Worm (Caenorhabditis elegans) whole organism, young adult: ENCODE measurements around the gene tsct-1.

ENCODE experiments used
- B0019.2 ChIP-seq: fragments of 200-800 bp; sonication (Bioruptor generic); conservative IDR thresholded peaks from 2 replicates; pipeline ENCODE4 v1.3.6; 2022; ENCODE audit warnings: missing genetic modification reagents, missing genetic modification characterization, missing compliant biosample characterization
- B0261.1 ChIP-seq: sonication (generic microtip); optimal IDR thresholded peaks from 2 replicates; lab custom pipeline; 2016; ENCODE audit warnings: mild to moderate bottlenecking, missing genetic modification characterization, moderate library complexity, missing compliant biosample characterization
- C06A6.2 ChIP-seq: fragments of 200-800 bp; sonication (Bioruptor generic); conservative IDR thresholded peaks from 2 replicates; pipeline ENCODE4 v1.3.6; 2022; ENCODE audit warnings: missing genetic modification characterization, missing compliant biosample characterization
- C17E4.6 ChIP-seq: fragments of 200-800 bp; sonication (Bioruptor generic); IDR thresholded peaks from 2 replicates; pipeline ENCODE4 v1.3.6; 2022; ENCODE audit warnings: missing genetic modification reagents, missing genetic modification characterization, missing compliant biosample characterization
- D2030.7 ChIP-seq: fragments of 200-800 bp; sonication (Bioruptor generic); IDR thresholded peaks from 2 replicates; pipeline ENCODE4 v1.3.6; 2022; ENCODE audit warnings: missing genetic modification reagents, missing genetic modification characterization, missing compliant biosample characterization
- F23B12.7 ChIP-seq: sonication (generic microtip); optimal IDR thresholded peaks from 2 replicates; lab custom pipeline; 2017; ENCODE audit warnings: missing genetic modification characterization, mild to moderate bottlenecking, missing compliant biosample characterization, antibody characterized with exemption, moderate library complexity; ENCODE audit not compliant: insufficient read depth
- F39B2.1 ChIP-seq: fragments of 200-800 bp; sonication (Bioruptor generic); IDR thresholded peaks from 2 replicates; pipeline ENCODE4 v1.3.6; 2022; ENCODE audit warnings: missing genetic modification reagents, missing genetic modification characterization, missing compliant biosample characterization
- F49E8.2 ChIP-seq: sonication (generic microtip); optimal IDR thresholded peaks from 3 replicates; lab custom pipeline; 2017; ENCODE audit warnings: missing genetic modification characterization, mild to moderate bottlenecking, missing compliant biosample characterization, antibody characterized with exemption, moderate library complexity; ENCODE audit not compliant: insufficient read depth
- F57A8.1 ChIP-seq: fragments of 200-800 bp; sonication (Bioruptor generic); optimal IDR thresholded peaks from 2 replicates; lab custom pipeline; 2018; ENCODE audit warnings: mild to moderate bottlenecking, missing genetic modification characterization, moderate library complexity, missing compliant biosample characterization
- K11D2.4 ChIP-seq: fragments of 200-800 bp; sonication (Bioruptor generic); IDR thresholded peaks from 2 replicates; pipeline ENCODE4 v1.3.6; 2022; ENCODE audit warnings: missing genetic modification reagents, missing genetic modification characterization, missing compliant biosample characterization
- K12H6.12 ChIP-seq: fragments of 200-800 bp; sonication (Bioruptor generic); optimal IDR thresholded peaks from 2 replicates; lab custom pipeline; 2018; ENCODE audit warnings: mild to moderate bottlenecking, missing genetic modification characterization, missing compliant biosample characterization
- Y53G8AR.9 ChIP-seq: fragments of 200-800 bp; sonication (Bioruptor generic); conservative IDR thresholded peaks from 2 replicates; pipeline ENCODE4 v1.3.6; 2022; ENCODE audit warnings: missing genetic modification reagents, missing genetic modification characterization, missing compliant biosample characterization
- Y67H2A.10 ChIP-seq: fragments of 200-800 bp; sonication (Bioruptor generic); conservative IDR thresholded peaks from 2 replicates; pipeline ENCODE4 v1.3.6; 2022; ENCODE audit warnings: missing genetic modification reagents, missing genetic modification characterization, missing compliant biosample characterization
- Y79H2A.3 ChIP-seq: fragments of 200-800 bp; sonication (Bioruptor generic); conservative IDR thresholded peaks from 2 replicates; pipeline ENCODE4 v1.3.6; 2022; ENCODE audit warnings: missing genetic modification reagents, missing genetic modification characterization, missing compliant biosample characterization
- Y95B8A.8 ChIP-seq: fragments of 200-800 bp; sonication (Bioruptor generic); IDR thresholded peaks from 2 replicates; pipeline ENCODE4 v1.3.6; 2022; ENCODE audit warnings: missing genetic modification reagents, missing genetic modification characterization, missing compliant biosample characterization
- ama-1 ChIP-seq, 3 experiments: fragments of 150-350 bp in 1 of 3; sonication (generic microtip) in 2 of 3; optimal IDR thresholded peaks; 2 replicates each; lab custom pipeline; 2014 to 2018; ENCODE audit warnings: missing biosample characterization in 2 of 3, missing genetic modification characterization in 2 of 3, missing genetic modification reagents in 2 of 3
- aptf-2 ChIP-seq: fragments of 200-800 bp; sonication (Bioruptor generic); conservative IDR thresholded peaks from 2 replicates; pipeline ENCODE4 v1.3.6; 2022; ENCODE audit warnings: missing genetic modification reagents, missing genetic modification characterization, missing compliant biosample characterization
- attf-5 ChIP-seq: fragments of 200-800 bp; sonication (Bioruptor generic); optimal IDR thresholded peaks from 2 replicates; lab custom pipeline; 2018; ENCODE audit warnings: mild to moderate bottlenecking, missing genetic modification characterization, missing compliant biosample characterization
- ccch-3 ChIP-seq: fragments of 200-800 bp; sonication (Bioruptor generic); optimal IDR thresholded peaks from 2 replicates; lab custom pipeline; 2018; ENCODE audit warnings: mild to moderate bottlenecking, missing genetic modification characterization, missing compliant biosample characterization
- cebp-1 ChIP-seq, 2 experiments: fragments of 200-800 bp in 1 of 2; sonication (Bioruptor generic) in 1 of 2; sonication (generic microtip) in 1 of 2; IDR thresholded peaks in 1 of 2; optimal IDR thresholded peaks in 1 of 2; 2 replicates each; pipeline versions ENCODE4 v1.3.6 to Lab custom; 2017 to 2022; ENCODE audit warnings: missing compliant biosample characterization in 2 of 2, missing genetic modification characterization in 2 of 2, mild to moderate bottlenecking in 1 of 2, missing genetic modification reagents in 1 of 2, moderate library complexity in 1 of 2
- efl-1 ChIP-seq: fragments of 150-350 bp; optimal IDR thresholded peaks from 2 replicates; lab custom pipeline; 2014; ENCODE audit warnings: missing biosample characterization, missing genetic modification reagents, missing genetic modification characterization
- egl-44 ChIP-seq: fragments of 200-800 bp; sonication (Bioruptor generic); IDR thresholded peaks from 2 replicates; pipeline ENCODE4 v1.3.6; 2022; ENCODE audit warnings: missing genetic modification reagents, missing genetic modification characterization, missing compliant biosample characterization
- ekl-4 ChIP-seq: fragments of 200-800 bp; sonication (Bioruptor generic); IDR thresholded peaks from 2 replicates; pipeline ENCODE4 v1.3.6; 2022; ENCODE audit warnings: missing genetic modification reagents, missing genetic modification characterization, missing compliant biosample characterization
- ets-4 ChIP-seq: fragments of 200-800 bp; sonication (Bioruptor generic); optimal IDR thresholded peaks from 2 replicates; lab custom pipeline; 2018; ENCODE audit warnings: mild to moderate bottlenecking, missing genetic modification characterization, missing compliant biosample characterization
- gei-17 ChIP-seq: fragments of 200-800 bp; sonication (Bioruptor generic); optimal IDR thresholded peaks from 2 replicates; lab custom pipeline; 2018; ENCODE audit warnings: mild to moderate bottlenecking, missing genetic modification characterization, missing compliant biosample characterization
- him-1 ChIP-seq: sonication (generic microtip); optimal IDR thresholded peaks from 2 replicates; lab custom pipeline; 2016; ENCODE audit warnings: missing genotype, missing genetic modification reagents, missing genetic modification characterization, missing compliant biosample characterization
- hmg-20 ChIP-seq: fragments of 200-800 bp; sonication (Bioruptor generic); IDR thresholded peaks from 2 replicates; pipeline ENCODE4 v1.3.6; 2022; ENCODE audit warnings: missing genetic modification reagents, missing genetic modification characterization, missing compliant biosample characterization
- lag-1 ChIP-seq: fragments of 200-800 bp; sonication (Bioruptor generic); IDR thresholded peaks from 2 replicates; pipeline ENCODE4 v1.3.6; 2022; ENCODE audit warnings: missing genetic modification reagents, missing genetic modification characterization, missing compliant biosample characterization
- let-526 ChIP-seq: fragments of 200-800 bp; sonication (Bioruptor generic); IDR thresholded peaks from 2 replicates; pipeline ENCODE4 v1.3.6; 2022; ENCODE audit warnings: missing genetic modification reagents, missing genetic modification characterization, missing compliant biosample characterization
- lin-35 ChIP-seq, 3 experiments: fragments of 150-350 bp in 2 of 3; sonication (generic microtip) in 1 of 3; optimal IDR thresholded peaks; 2 replicates each; lab custom pipeline; 2014 to 2018; ENCODE audit warnings: missing biosample characterization in 3 of 3, missing genetic modification characterization in 3 of 3, missing genetic modification reagents in 3 of 3
- lir-1 ChIP-seq: fragments of 200-800 bp; sonication (Bioruptor generic); conservative IDR thresholded peaks from 2 replicates; pipeline ENCODE4 v1.3.6; 2022; ENCODE audit warnings: missing genetic modification reagents, missing genetic modification characterization, missing compliant biosample characterization
- lsy-27 ChIP-seq: sonication (generic microtip); optimal IDR thresholded peaks from 2 replicates; lab custom pipeline; 2017; ENCODE audit warnings: missing genetic modification characterization, mild to moderate bottlenecking, missing compliant biosample characterization, antibody characterized with exemption, missing genotype, borderline replicate concordance; ENCODE audit not compliant: insufficient read depth
- nhr-120 ChIP-seq: fragments of 200-800 bp; sonication (Bioruptor generic); IDR thresholded peaks from 2 replicates; pipeline ENCODE4 v1.3.6; 2022; ENCODE audit warnings: missing genetic modification characterization, missing compliant biosample characterization
- nhr-179 ChIP-seq: sonication (generic microtip); optimal IDR thresholded peaks from 2 replicates; lab custom pipeline; 2016; ENCODE audit warnings: mild to moderate bottlenecking, missing genetic modification characterization, missing compliant biosample characterization
- pha-4 ChIP-seq: fragments of 150-350 bp; sonication (generic microtip); optimal IDR thresholded peaks from 2 replicates; lab custom pipeline; 2014; ENCODE audit warnings: missing biosample characterization, missing genetic modification reagents, missing genetic modification characterization
- rcor-1 ChIP-seq: fragments of 200-800 bp; sonication (Bioruptor generic); IDR thresholded peaks from 2 replicates; pipeline ENCODE4 v1.3.6; 2022; ENCODE audit warnings: missing genetic modification reagents, missing genetic modification characterization, missing compliant biosample characterization
- sea-2 ChIP-seq: fragments of 200-800 bp; sonication (Bioruptor generic); IDR thresholded peaks from 2 replicates; pipeline ENCODE4 v1.3.6; 2022; ENCODE audit warnings: missing genetic modification characterization, missing compliant biosample characterization
- snpc-1.1 ChIP-seq: sonication (generic microtip); optimal IDR thresholded peaks from 2 replicates; lab custom pipeline; 2017; ENCODE audit warnings: missing genetic modification characterization, mild to moderate bottlenecking, missing compliant biosample characterization, antibody characterized with exemption, moderate library complexity, missing genotype, missing genetic modification reagents; ENCODE audit not compliant: insufficient read depth
- snpc-3.4 ChIP-seq: sonication (generic microtip); optimal IDR thresholded peaks from 2 replicates; lab custom pipeline; 2017; ENCODE audit warnings: missing genetic modification characterization, mild to moderate bottlenecking, missing compliant biosample characterization, antibody characterized with exemption, moderate library complexity, missing genotype, missing genetic modification reagents
- ztf-18 ChIP-seq: sonication (generic microtip); optimal IDR thresholded peaks from 2 replicates; lab custom pipeline; 2016; ENCODE audit warnings: missing genotype, mild to moderate bottlenecking, missing genetic modification characterization, missing compliant biosample characterization
- ztf-25 ChIP-seq: fragments of 200-800 bp; sonication (Bioruptor generic); IDR thresholded peaks from 2 replicates; pipeline ENCODE4 v1.3.6; 2022; ENCODE audit warnings: missing genetic modification reagents, missing genetic modification characterization, missing compliant biosample characterization
- ztf-26 ChIP-seq: sonication (generic microtip); optimal IDR thresholded peaks from 2 replicates; lab custom pipeline; 2017; ENCODE audit warnings: missing genetic modification characterization, missing compliant biosample characterization
- ztf-6 ChIP-seq: fragments of 200-800 bp; sonication (Bioruptor generic); IDR thresholded peaks from 2 replicates; pipeline ENCODE4 v1.3.6; 2022; ENCODE audit warnings: missing genetic modification reagents, missing genetic modification characterization, missing compliant biosample characterization

The tsct-1 gene

DNA sequence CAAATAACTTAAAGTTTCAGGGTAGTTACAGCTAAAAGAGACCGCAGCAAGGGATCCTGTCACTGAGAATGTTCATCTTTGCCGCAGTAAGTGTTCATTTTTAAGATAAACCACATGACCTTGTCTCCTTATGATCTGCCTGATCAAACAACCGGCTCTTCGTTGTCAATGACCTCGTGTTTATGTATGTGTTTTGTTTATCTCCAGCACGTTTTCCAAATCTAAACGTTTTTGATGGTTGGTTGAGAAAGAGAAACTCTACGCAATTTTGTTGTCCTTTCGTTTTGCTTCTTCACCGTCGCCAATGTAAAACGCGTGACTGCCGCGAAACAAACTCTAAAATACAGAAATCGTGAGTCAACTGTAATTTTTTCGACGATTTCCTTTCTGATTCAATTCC is at the start of gene tsct-1:
tsct-1 (plus strand) TSS at position 12 of the 400 bp plus-strand sequence.
- no peak for TF ChIP-seq F57A8.1 (GFP tag; lab: Kevin White, UChicago)
- no peak for TF ChIP-seq F23B12.7 (tag; lab: Kevin White, UChicago)
- no peak for TF ChIP-seq snpc-3.4 (tag; lab: Kevin White, UChicago)
- TF ChIP-seq, all 124 proteins: peak for 0

- TF ChIP-seq egl-44 (GFP tag; lab: Robert Waterston, UW), result no peak
- TF ChIP-seq lsy-27 (tag; lab: Kevin White, UChicago), result no peak
- TF ChIP-seq B0019.2 (GFP tag; lab: Robert Waterston, UW), result no peak
- no peak for TF ChIP-seq ama-1 (optimal IDR thresholded peaks at IDR 0.05; lab: Kevin White, UChicago)
- TF ChIP-seq ama-1 (GFP tag; optimal IDR thresholded peaks at IDR 0.05; lab: Kevin White, UChicago), result no peak
- no peak for TF ChIP-seq nhr-179 (tag; lab: Kevin White, UChicago)
- no peak for TF ChIP-seq lag-1 (GFP tag; lab: Robert Waterston, UW)
- TF ChIP-seq ztf-26 (tag; lab: Kevin White, UChicago), result no peak
- no peak for TF ChIP-seq Y53G8AR.9 (GFP tag; lab: Robert Waterston, UW)
- no peak for TF ChIP-seq lir-1
- no peak for TF ChIP-seq gei-17 (GFP tag; lab: Kevin White, UChicago)
Measured at ce11 chrX:12391380-12391779, 42.5 kb upstream of the tsct-1 start, which contains the start of gene nekl-3. Gene nekl-3, minus strand, starts transcription at chrX:12391480.

DNA sequence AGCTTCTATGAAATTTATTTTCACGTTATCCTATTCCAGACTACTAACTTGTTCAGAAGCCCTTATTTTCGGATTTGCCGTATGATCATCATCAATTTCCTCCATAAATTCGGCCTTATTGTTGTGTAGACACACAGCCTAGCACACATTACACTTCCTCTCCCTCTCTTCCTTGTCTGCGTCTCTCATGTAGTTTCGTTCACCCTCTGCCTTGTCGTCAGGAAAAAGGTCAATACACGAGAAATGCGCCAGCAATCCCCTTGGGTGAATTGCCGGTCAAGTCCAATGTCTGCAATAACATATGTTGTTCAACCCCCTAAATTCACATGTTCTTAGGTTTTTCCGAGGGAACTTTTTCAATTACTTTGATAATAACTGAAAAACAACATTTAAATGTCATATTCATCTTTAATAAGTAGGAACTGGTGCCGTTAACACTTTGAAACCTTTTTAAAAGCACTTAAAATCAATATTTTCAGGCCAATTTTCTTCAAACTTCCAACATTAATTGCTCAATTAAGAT is 40.0 kb upstream of the tsct-1 start, which contains the start of gene F17E5.2:
F17E5.2 (plus strand) TSS at position 473 of the 523 bp plus-strand sequence.
- no peak for TF ChIP-seq aptf-2
- no peak for TF ChIP-seq ets-4
- TF ChIP-seq hmg-20 (GFP tag; lab: Robert Waterston, UW), result 0 out of 2 replicates have a peak, but pooled peaks have one; percentile 14
- no peak for TF ChIP-seq efl-1 (GFP tag; lab: Kevin White, UChicago)
- TF ChIP-seq Y79H2A.3 (GFP tag; lab: Robert Waterston, UW), result no peak
- peak; percentile 77 for TF ChIP-seq ztf-26 (tag; lab: Kevin White, UChicago)
- peak; percentile 95 for TF ChIP-seq ztf-18 (tag; lab: Kevin White, UChicago)
- TF ChIP-seq K11D2.4, result peak; percentile 90
- no peak for TF ChIP-seq ztf-25
- no peak for TF ChIP-seq ccch-3 (GFP tag; lab: Kevin White, UChicago)
- TF ChIP-seq lin-35 (GFP tag; optimal IDR thresholded peaks at IDR 0.05; lab: Kevin White, UChicago), result peak in 1 of 3 experiments; percentile 93
- TF ChIP-seq ztf-6 (GFP tag; lab: Robert Waterston, UW), result 0 out of 2 replicates have a peak, but pooled peaks have one; percentile 5
- TF ChIP-seq B0261.1 (tag; lab: Kevin White, UChicago), result peak; percentile 32
- peak; percentile 86 for TF ChIP-seq attf-5 (GFP tag; lab: Kevin White, UChicago)
- peak; percentile 47; the same call in 1 of the 2 replicates for TF ChIP-seq let-526
- no peak for TF ChIP-seq F49E8.2
- TF ChIP-seq Y67H2A.10 (GFP tag; lab: Robert Waterston, UW), result no peak
- no peak for TF ChIP-seq sea-2 (GFP tag; lab: Robert Waterston, UW)
- TF ChIP-seq snpc-1.1 (tag; lab: Kevin White, UChicago), result no peak
- no peak for TF ChIP-seq rcor-1 (GFP tag; lab: Robert Waterston, UW)
- TF ChIP-seq D2030.7 (GFP tag; lab: Robert Waterston, UW), result no peak
- no peak for TF ChIP-seq nhr-120 (GFP tag; lab: Robert Waterston, UW)
- no peak for TF ChIP-seq ekl-4 (GFP tag; lab: Robert Waterston, UW)
- TF ChIP-seq K12H6.12 (tag; lab: Kevin White, UChicago), result peak; percentile 88
- TF ChIP-seq cebp-1 (GFP tag; IDR thresholded peaks at IDR 0.05; lab: Robert Waterston, UW), result 0 out of 2 replicates have a peak, but pooled peaks have one; percentile 10
- no peak for TF ChIP-seq cebp-1 (tag; optimal IDR thresholded peaks at IDR 0.05; lab: Kevin White, UChicago)
- peak; percentile 27 for TF ChIP-seq pha-4 (tag; lab: Kevin White, UChicago)
- TF ChIP-seq C06A6.2 (GFP tag; lab: Robert Waterston, UW), result peak; percentile 70
- TF ChIP-seq C17E4.6, result no peak
- TF ChIP-seq Y95B8A.8 (GFP tag; lab: Robert Waterston, UW), result no peak
- TF ChIP-seq him-1, result no peak
- no peak for TF ChIP-seq F39B2.1
